Worm (Caenorhabditis elegans): ENCODE data around the gene rbm-7.

The rbm-7 gene

ce11 chrIII:12978473-12979174 is 47.0 kb upstream of the rbm-7 start, which contains the start of the genes ubq-2 and frg-1:
ubq-2 (minus strand) TSS chrIII:12978523.
frg-1 (plus strand) TSS chrIII:12979162.
- peak; percentile 88 for TF ChIP-seq lin-13 (GFP tag; optimal IDR thresholded peaks at IDR 0.05)
- TF ChIP-seq mep-1 (tag; optimal IDR thresholded peaks at IDR 0.05): peak; percentile 82
- no peak for TF ChIP-seq Y116A8C.19 (tag; optimal IDR thresholded peaks at IDR 0.05; ENCODE audit: borderline replicate concordance)
- TF ChIP-seq zag-1 (tag; optimal IDR thresholded peaks at IDR 0.05): no peak
- no peak for TF ChIP-seq hlh-4 (tag; optimal IDR thresholded peaks at IDR 0.05)
- TF ChIP-seq jun-1 (tag; optimal IDR thresholded peaks at IDR 0.05): peak; percentile 87
- TF ChIP-seq nhr-11 (tag; optimal IDR thresholded peaks at IDR 0.05): peak; percentile 19
- no peak for TF ChIP-seq nhr-84 (tag; optimal IDR thresholded peaks at IDR 0.05)
- TF ChIP-seq dsc-1 (tag; optimal IDR thresholded peaks at IDR 0.05): peak; percentile 93
- peak; percentile 72 for TF ChIP-seq mef-2 (tag; optimal IDR thresholded peaks at IDR 0.05)
- TF ChIP-seq rnt-1 (tag; optimal IDR thresholded peaks at IDR 0.05): peak; percentile 93
- peak; percentile 6 for TF ChIP-seq aha-1 (tag; optimal IDR thresholded peaks at IDR 0.05)
- peak; percentile 35 for TF ChIP-seq fkh-4 (tag; optimal IDR thresholded peaks at IDR 0.05; ENCODE audit: borderline replicate concordance)
- TF ChIP-seq mab-9 (GFP tag; IDR thresholded peaks at IDR 0.05): peak; percentile 59
- no peak for TF ChIP-seq tlp-1 (tag; optimal IDR thresholded peaks at IDR 0.05)
- no peak for TF ChIP-seq ceh-63 (GFP tag; optimal IDR thresholded peaks at IDR 0.05)
- TF ChIP-seq egl-13 (tag; optimal IDR thresholded peaks at IDR 0.05): peak; percentile 67
- TF ChIP-seq xbp-1 (tag; optimal IDR thresholded peaks at IDR 0.05): peak; percentile 89
- peak; percentile 57 for TF ChIP-seq C04F5.9 (tag; optimal IDR thresholded peaks at IDR 0.05)
- peak; percentile 97 for TF ChIP-seq snu-23 (GFP tag; optimal IDR thresholded peaks at IDR 0.05)
- peak; percentile 85 for TF ChIP-seq fos-1 (tag; optimal IDR thresholded peaks at IDR 0.05)
- peak; percentile 86 for TF ChIP-seq nhr-20 (tag; optimal IDR thresholded peaks at IDR 0.05)
- peak; percentile 91 for TF ChIP-seq fkh-8 (tag; optimal IDR thresholded peaks at IDR 0.05)
- TF ChIP-seq elt-3 (tag; optimal IDR thresholded peaks at IDR 0.05): peak in 3 of 6 experiments; percentile 2 to 78 (median 76)
- TF ChIP-seq C34B4.2 (tag; optimal IDR thresholded peaks at IDR 0.05): no peak
- peak; percentile 83 for TF ChIP-seq irx-1 (tag; optimal IDR thresholded peaks at IDR 0.05)
- no peak for TF ChIP-seq efl-3 (GFP tag; optimal IDR thresholded peaks at IDR 0.05)
- TF ChIP-seq pax-3 (tag; optimal IDR thresholded peaks at IDR 0.05): peak; percentile 64
- peak; percentile 69 for TF ChIP-seq zip-4 (GFP tag; optimal IDR thresholded peaks at IDR 0.05)
- no peak for TF ChIP-seq unc-30 (tag; optimal IDR thresholded peaks at IDR 0.05)
- TF ChIP-seq lsy-2 (tag; optimal IDR thresholded peaks at IDR 0.05): peak; percentile 100
- no peak for TF ChIP-seq ceh-88 (GFP tag; IDR thresholded peaks at IDR 0.05)
- TF ChIP-seq ceh-8 (GFP tag; optimal IDR thresholded peaks at IDR 0.05): peak; percentile 49
- TF ChIP-seq ceh-82 (tag; optimal IDR thresholded peaks at IDR 0.05): peak; percentile 91 to 98 (median 93)
- peak; percentile 44 for TF ChIP-seq sup-37 (GFP tag; optimal IDR thresholded peaks at IDR 0.05)
- no peak for TF ChIP-seq pqm-1 (tag; optimal IDR thresholded peaks at IDR 0.05)
- no peak for TF ChIP-seq unc-62 (GFP tag; optimal IDR thresholded peaks at IDR 0.05)
- TF ChIP-seq pag-3 (tag; optimal IDR thresholded peaks at IDR 0.05; ENCODE audit: borderline replicate concordance, insufficient read depth): no peak
- peak; percentile 68 for TF ChIP-seq ztf-4 (tag; optimal IDR thresholded peaks at IDR 0.05)
- peak; percentile 60 for TF ChIP-seq skn-1 (tag; optimal IDR thresholded peaks at IDR 0.05)
- TF ChIP-seq dpl-1 (GFP tag; optimal IDR thresholded peaks at IDR 0.05): peak; percentile 78 to 84 (median 84)
- peak; percentile 26 for TF ChIP-seq ama-1 (optimal IDR thresholded peaks at IDR 0.05)
- TF ChIP-seq nhr-19 (GFP tag; conservative IDR thresholded peaks at IDR 0.05): peak; percentile 85
- peak; percentile 88 to 91 for TF ChIP-seq efl-1 (optimal IDR thresholded peaks at IDR 0.05)
- TF ChIP-seq efl-1 (GFP tag; optimal IDR thresholded peaks at IDR 0.05 in 1 of 2): peak; percentile 82 to 98
- no peak for TF ChIP-seq sptf-1 (tag; optimal IDR thresholded peaks at IDR 0.05)
- peak; percentile 78 for TF ChIP-seq F16B12.6 (tag; optimal IDR thresholded peaks at IDR 0.05)
- peak; percentile 91 for TF ChIP-seq tbx-2 (tag; optimal IDR thresholded peaks at IDR 0.05)
- TF ChIP-seq swsn-7 (tag; optimal IDR thresholded peaks at IDR 0.05): peak; percentile 93
- TF ChIP-seq alr-1 (tag; optimal IDR thresholded peaks at IDR 0.05; ENCODE audit: borderline replicate concordance): no peak
- TF ChIP-seq C16A3.4 (tag; optimal IDR thresholded peaks at IDR 0.05): peak; percentile 87
- no peak for TF ChIP-seq nhr-237 (tag; optimal IDR thresholded peaks at IDR 0.05)
- TF ChIP-seq fkh-10 (GFP tag; optimal IDR thresholded peaks at IDR 0.05): peak; percentile 48
